Worm (Caenorhabditis elegans) whole organism, L2 larva: ENCODE data around the gene pisy-1.

Experiments
- F13H6.1 ChIP-seq: sonication (generic microtip); optimal IDR thresholded peaks from 2 replicates; lab custom pipeline; 2016; ENCODE audit warnings: missing genetic modification characterization, missing compliant biosample characterization
- ceh-82 ChIP-seq: fragments of 150-350 bp; optimal IDR thresholded peaks from 2 replicates; lab custom pipeline; 2014; ENCODE audit warnings: missing biosample characterization, missing genetic modification characterization
- elt-1 ChIP-seq: fragments of 150-350 bp; optimal IDR thresholded peaks from 2 replicates; lab custom pipeline; 2014; ENCODE audit warnings: missing biosample characterization, missing genetic modification characterization
- lin-13 ChIP-seq: fragments of 150-350 bp; optimal IDR thresholded peaks from 2 replicates; lab custom pipeline; 2014; ENCODE audit warnings: missing biosample characterization, missing genetic modification reagents, missing genetic modification characterization
- lin-39 ChIP-seq: fragments of 150-350 bp; optimal IDR thresholded peaks from 2 replicates; lab custom pipeline; 2014; ENCODE audit warnings: missing biosample characterization, missing genetic modification reagents, missing genetic modification characterization
- nhr-11 ChIP-seq: fragments of 150-350 bp; optimal IDR thresholded peaks from 2 replicates; lab custom pipeline; 2014; ENCODE audit warnings: missing biosample characterization, missing genetic modification characterization
- skn-1 ChIP-seq: sonication (generic microtip); optimal IDR thresholded peaks from 2 replicates; lab custom pipeline; 2017; ENCODE audit warnings: missing biosample characterization, missing genetic modification characterization

- TF ChIP-seq skn-1 (no peak), lin-13 (no peak), nhr-11 (tag; lab: Kevin White, UChicago) (no peak), ceh-82 (tag; lab: Kevin White, UChicago) (no peak), F13H6.1 (tag; lab: Kevin White, UChicago) (no peak), elt-1 (no peak), lin-39 (tag; lab: Kevin White, UChicago) (no peak)
Observed at ce11 chrII:12729952-12730351, 8.2 kb downstream of the pisy-1 start.
